Worm (Caenorhabditis elegans): Measurements from ENCODE around the gene unc-105.

- TF ChIP-seq mab-5 (tag; optimal IDR thresholded peaks at IDR 0.05) (no peak), mep-1 (tag; optimal IDR thresholded peaks at IDR 0.05) (peak; percentile 63), nhr-28 (tag; optimal IDR thresholded peaks at IDR 0.05) (peak; percentile 35), pha-4 (tag; optimal IDR thresholded peaks at IDR 0.05) (peak; percentile 80), nhr-237 (tag; optimal IDR thresholded peaks at IDR 0.05) (no peak), elt-1 (tag; optimal IDR thresholded peaks at IDR 0.05; ENCODE audit: borderline replicate concordance, insufficient read depth) (no peak), snpc-4 (tag; optimal IDR thresholded peaks at IDR 0.05) (no peak), nhr-12 (tag; optimal IDR thresholded peaks at IDR 0.05) (no peak)
Observed at ce11 chrII:8106921-8107695, 9.2 kb upstream of the unc-105 start, which contains the start of the genes chst-1 and C41C4.9.
